Fruit fly (Drosophila melanogaster) whole organism, prepupa: ENCODE measurements around the gene CG12522.

Source experiments
- Blimp-1 ChIP-seq: fragments of 200-800 bp; sonication (Bioruptor generic); optimal IDR thresholded peaks from 3 replicates; lab custom pipeline; 2017; ENCODE audit warnings: missing biosample characterization, missing genetic modification characterization, mild to moderate bottlenecking, moderate library complexity, missing genetic modification reagents
- CG10631 ChIP-seq: fragments of 200-800 bp; sonication (Bioruptor generic); optimal IDR thresholded peaks from 2 replicates; lab custom pipeline; 2016; ENCODE audit warnings: missing biosample characterization, missing genetic modification characterization
- CG15336 ChIP-seq: fragments of 200-800 bp; sonication (Bioruptor generic); IDR thresholded peaks from 2 replicates; pipeline ENCODE4 v1.3.6; 2022; ENCODE audit warnings: missing biosample characterization, missing genetic modification characterization
- CG16779 ChIP-seq: fragments of 200-800 bp; sonication (Bioruptor generic); optimal IDR thresholded peaks from 3 replicates; lab custom pipeline; 2017; ENCODE audit warnings: missing biosample characterization, mild to moderate bottlenecking, missing genetic modification characterization
- CG6163 ChIP-seq: fragments of 200-800 bp; sonication (Bioruptor generic); IDR thresholded peaks from 3 replicates; pipeline ENCODE4 v1.3.6; 2022; ENCODE audit warnings: missing biosample characterization, missing genetic modification characterization
- CG6854 ChIP-seq: fragments of 200-800 bp; sonication (Bioruptor generic); optimal IDR thresholded peaks from 2 replicates; lab custom pipeline; 2017; ENCODE audit warnings: missing biosample characterization, mild to moderate bottlenecking, missing genetic modification characterization
- CG7368 ChIP-seq: fragments of 200-800 bp; sonication (Bioruptor generic); optimal IDR thresholded peaks from 3 replicates; lab custom pipeline; 2016; ENCODE audit warnings: missing biosample characterization, missing genetic modification characterization
- CG8632 ChIP-seq: fragments of 200-800 bp; sonication (Bioruptor generic); optimal IDR thresholded peaks from 3 replicates; lab custom pipeline; 2016; ENCODE audit warnings: missing biosample characterization, missing genetic modification characterization
- CG9139 ChIP-seq: fragments of 200-800 bp; sonication (Bioruptor generic); optimal IDR thresholded peaks from 3 replicates; lab custom pipeline; 2017; ENCODE audit warnings: missing biosample characterization, mild to moderate bottlenecking, missing genetic modification characterization
- Eip75B ChIP-seq: fragments of 200-800 bp; sonication (Bioruptor generic); optimal IDR thresholded peaks from 3 replicates; lab custom pipeline; 2016; ENCODE audit warnings: missing biosample characterization, missing genetic modification characterization
- Eip78C ChIP-seq: fragments of 200-800 bp; sonication (Bioruptor generic); peaks from one replicate; lab custom pipeline; 2016; ENCODE audit warnings: missing biosample characterization, missing genetic modification characterization
- Ets21C ChIP-seq: fragments of 200-800 bp; sonication (Bioruptor generic); optimal IDR thresholded peaks from 3 replicates; lab custom pipeline; 2016; ENCODE audit warnings: missing biosample characterization, missing genetic modification characterization
- Hr39 ChIP-seq: fragments of 200-800 bp; sonication (Bioruptor generic); optimal IDR thresholded peaks from 2 replicates; lab custom pipeline; 2016; ENCODE audit warnings: missing biosample characterization, missing genetic modification characterization
- Hr4 ChIP-seq: fragments of 200-800 bp; sonication (Bioruptor generic); optimal IDR thresholded peaks from 3 replicates; lab custom pipeline; 2016; ENCODE audit warnings: missing biosample characterization, missing genetic modification characterization
- Met ChIP-seq: fragments of 200-800 bp; sonication (Bioruptor generic); optimal IDR thresholded peaks from 3 replicates; lab custom pipeline; 2016; ENCODE audit warnings: missing biosample characterization, missing genetic modification characterization
- OdsH ChIP-seq: fragments of 200-800 bp; sonication (Bioruptor generic); optimal IDR thresholded peaks from 3 replicates; lab custom pipeline; 2016; ENCODE audit warnings: missing biosample characterization, missing genetic modification characterization
- Sox14 ChIP-seq: fragments of 200-800 bp; sonication (Bioruptor generic); optimal IDR thresholded peaks from 3 replicates; lab custom pipeline; 2016; ENCODE audit warnings: missing biosample characterization, missing genetic modification characterization
- Sox15 ChIP-seq: fragments of 200-800 bp; sonication (Bioruptor generic); optimal IDR thresholded peaks from 3 replicates; lab custom pipeline; 2016; ENCODE audit warnings: missing biosample characterization, missing genetic modification characterization
- acj6 ChIP-seq: fragments of 200-800 bp; sonication (Bioruptor generic); optimal IDR thresholded peaks from 3 replicates; lab custom pipeline; 2016; ENCODE audit warnings: missing biosample characterization, missing genetic modification characterization
- cyc ChIP-seq: fragments of 200-800 bp; sonication (Bioruptor generic); optimal IDR thresholded peaks from 3 replicates; lab custom pipeline; 2016; ENCODE audit warnings: missing biosample characterization, missing genetic modification characterization
- fd59A ChIP-seq: fragments of 200-800 bp; sonication (Bioruptor generic); optimal IDR thresholded peaks from 2 replicates; lab custom pipeline; 2017; ENCODE audit warnings: missing biosample characterization, mild to moderate bottlenecking, missing genetic modification characterization, missing genetic modification reagents
- fd85E ChIP-seq: fragments of 200-800 bp; sonication (Bioruptor generic); optimal IDR thresholded peaks from 3 replicates; lab custom pipeline; 2016; ENCODE audit warnings: missing biosample characterization, missing genetic modification characterization
- fkh ChIP-seq: fragments of 200-800 bp; sonication (Bioruptor generic); optimal IDR thresholded peaks from 3 replicates; lab custom pipeline; 2017; ENCODE audit warnings: missing biosample characterization, mild to moderate bottlenecking, missing genetic modification characterization, moderate library complexity
- net ChIP-seq: fragments of 200-800 bp; sonication (Bioruptor generic); optimal IDR thresholded peaks from 3 replicates; lab custom pipeline; 2016; ENCODE audit warnings: missing biosample characterization, missing genetic modification characterization
- ss ChIP-seq, 2 experiments: fragments of 200-800 bp; sonication (Bioruptor generic); optimal IDR thresholded peaks; 2 replicates in 1 of 2; 3 replicates in 1 of 2; lab custom pipeline; 2017 to 2018; ENCODE audit warnings: mild to moderate bottlenecking in 2 of 2, missing biosample characterization in 2 of 2, missing genetic modification characterization in 2 of 2, moderate library complexity in 1 of 2
- svp ChIP-seq: fragments of 200-800 bp; sonication (Bioruptor generic); peaks from one replicate; lab custom pipeline; 2016; ENCODE audit warnings: missing biosample characterization, missing genetic modification characterization
- vri ChIP-seq: fragments of 200-800 bp; sonication (Bioruptor generic); optimal IDR thresholded peaks from 3 replicates; lab custom pipeline; 2016; ENCODE audit warnings: missing biosample characterization, mild to moderate bottlenecking, missing genetic modification characterization

The CG12522 gene

DNA sequence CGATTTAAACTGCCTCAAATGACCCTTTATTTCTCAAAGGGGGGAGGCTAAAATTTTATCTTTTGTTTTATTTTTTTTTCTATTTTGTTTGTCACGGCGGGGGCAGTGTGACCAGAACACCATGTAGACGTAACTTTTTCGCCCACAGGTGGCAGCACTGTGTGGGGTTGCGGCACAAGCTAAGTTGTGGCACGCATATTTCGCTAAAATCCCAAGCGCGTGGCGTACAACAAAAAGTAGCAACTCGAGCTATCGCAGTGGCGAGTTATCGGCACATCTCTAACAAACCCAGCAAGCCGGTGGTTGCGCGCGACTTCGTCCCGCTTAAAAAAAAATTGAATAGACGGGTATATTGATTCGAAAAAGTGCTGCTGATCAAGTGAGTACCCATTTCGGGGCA is 15.1 kb downstream of the CG12522 start, which contains the start of the genes Ufd1 and NaPi-III (continued):
- no peak for TF ChIP-seq fd85E (GFP tag; lab: Kevin White, UChicago)

DNA sequence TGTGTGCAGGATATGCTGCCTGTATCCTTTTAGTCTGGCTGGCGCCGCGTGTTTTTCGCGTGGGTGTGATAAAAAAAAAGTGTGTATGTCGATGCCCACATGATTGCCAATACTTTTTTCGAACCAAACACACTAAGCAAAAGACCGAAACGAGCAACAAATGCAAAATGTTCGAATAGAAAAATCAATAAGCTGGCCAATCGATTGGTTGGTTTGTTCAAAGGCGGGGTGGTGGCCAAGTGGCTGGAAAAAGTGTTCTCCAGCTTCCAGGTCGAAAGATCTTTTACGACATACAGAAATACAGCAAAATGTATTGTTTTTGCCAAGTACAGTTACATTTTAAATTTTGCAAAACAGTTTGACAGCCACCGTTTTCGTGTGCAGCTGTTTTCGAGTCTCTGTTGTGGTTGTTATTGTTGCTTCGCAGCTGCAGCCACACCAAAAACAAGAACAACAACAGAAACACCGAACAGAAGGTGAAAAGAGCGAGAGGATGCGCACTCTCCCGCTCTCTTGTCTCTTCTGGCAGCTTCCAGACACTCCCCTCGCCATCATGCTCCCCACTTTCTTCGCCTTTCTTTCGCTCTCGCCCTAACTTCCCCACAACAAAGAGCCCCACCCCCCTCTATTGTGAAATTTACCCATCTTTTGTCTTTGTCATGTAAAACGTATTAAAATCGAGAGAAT is 15.7 kb downstream of the CG12522 start:
- no peak for TF ChIP-seq net (GFP tag; lab: Kevin White, UChicago)
- TF ChIP-seq CG15336 (GFP tag; lab: Robert Waterston, UW) = 0 out of 2 replicates have a peak, but pooled peaks have one; percentile 8
- TF ChIP-seq Sox14 (GFP tag; lab: Kevin White, UChicago) = peak; percentile 88
- peak; percentile 39; the same call in 1 of the 3 replicates for TF ChIP-seq CG6163 (GFP tag; lab: Robert Waterston, UW)
- peak; percentile 16 for TF ChIP-seq CG6854
- TF ChIP-seq fd59A = no peak
- peak; percentile 84 for TF ChIP-seq svp
- TF ChIP-seq ss (GFP tag; optimal IDR thresholded peaks at IDR 0.05; lab: Kevin White, UChicago) = peak; percentile 16 to 20
- TF ChIP-seq, all 60 proteins: peak for 6

DNA sequence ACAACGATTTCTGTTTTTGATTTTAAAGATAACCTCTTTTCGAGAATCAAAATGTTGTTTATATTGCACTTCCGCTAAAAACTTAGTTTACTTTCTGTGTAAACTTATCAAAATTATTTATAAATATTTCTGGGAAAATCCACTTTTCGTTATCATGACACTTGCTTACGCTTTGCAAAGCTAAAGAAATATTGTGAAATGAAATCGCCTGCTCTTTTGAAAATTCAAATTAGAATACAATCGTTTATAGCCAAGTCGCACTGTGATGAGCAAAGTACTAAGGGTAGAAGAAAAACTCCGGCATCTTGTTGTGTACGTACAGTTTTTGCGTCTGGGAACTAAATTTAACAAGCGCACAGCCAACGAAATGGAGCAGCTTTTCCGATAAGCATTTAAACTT is 16.4 kb downstream of the CG12522 start:
- no peak for TF ChIP-seq CG16779 (tag; lab: Kevin White, UChicago)
- peak; percentile 15 for TF ChIP-seq Met (GFP tag; lab: Kevin White, UChicago)
- TF ChIP-seq Eip78C = peak; percentile 77
- peak; percentile 43 for TF ChIP-seq Hr4 (GFP tag; lab: Kevin White, UChicago)
- TF ChIP-seq, all 60 proteins: peak for 3

DNA sequence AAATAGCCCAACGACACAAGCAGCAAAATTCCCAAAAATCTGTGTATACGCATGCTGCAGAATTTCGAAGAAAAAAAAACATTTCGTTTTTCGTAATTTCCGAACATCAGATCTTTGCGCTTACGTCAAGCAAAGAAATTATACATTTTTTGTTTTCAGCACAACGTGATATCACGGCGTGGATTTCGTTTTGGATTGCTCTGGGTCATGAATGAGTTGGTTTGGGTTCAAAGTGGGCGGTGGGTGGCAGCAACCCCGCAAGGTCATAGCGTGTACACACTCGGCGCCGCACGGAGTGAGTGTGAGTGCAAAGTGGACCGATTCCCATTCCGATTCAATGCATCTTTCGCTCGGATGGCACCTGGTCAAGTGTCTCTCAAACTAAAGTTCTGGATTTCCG is 16.8 kb downstream of the CG12522 start:
- TF ChIP-seq CG9139 (GFP tag; lab: Kevin White, UChicago) (no peak), svp (peak; percentile 88)

DNA sequence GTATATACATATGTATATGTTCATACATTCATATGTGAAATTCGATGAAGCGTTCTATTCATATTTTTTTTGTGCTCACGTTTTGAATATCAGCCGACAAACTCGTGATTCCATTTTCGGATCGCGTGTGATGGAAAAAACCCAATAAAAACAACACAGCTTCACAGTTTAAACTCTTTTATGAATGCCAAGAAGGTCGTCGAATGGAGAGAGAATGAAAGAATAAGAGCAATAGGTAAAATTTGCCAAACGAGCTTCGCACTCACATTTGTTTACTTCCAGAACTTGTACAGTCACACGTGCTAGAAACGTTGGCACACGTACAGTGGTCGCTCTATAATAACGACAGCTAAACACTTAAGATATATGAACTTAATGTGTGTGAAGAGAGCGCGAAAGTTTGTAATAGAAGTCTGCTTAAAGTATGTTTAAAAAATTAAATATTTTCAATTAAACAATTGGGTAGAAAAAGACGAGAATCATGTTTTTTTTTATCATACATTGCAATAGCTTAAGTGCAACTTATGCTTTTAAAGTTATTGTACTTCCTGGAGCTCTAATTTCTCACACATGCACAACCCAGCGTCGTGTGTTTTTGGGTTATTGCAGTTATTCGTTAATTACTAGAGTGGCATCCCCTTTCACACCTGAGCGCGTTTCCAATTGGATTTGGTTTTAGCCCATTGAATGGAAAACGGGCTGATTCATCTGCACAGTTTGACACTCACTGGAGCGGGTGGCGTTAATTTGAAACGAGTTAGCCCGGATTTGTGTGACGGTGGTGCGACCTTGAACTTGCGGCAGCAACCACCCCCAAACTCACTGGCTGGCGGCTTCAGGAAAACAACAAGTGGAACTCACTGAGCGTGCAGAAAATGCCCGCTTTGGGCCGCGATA is 17.8 kb downstream of the CG12522 start:
- no peak for TF ChIP-seq fd85E (GFP tag; lab: Kevin White, UChicago)
- TF ChIP-seq fkh = peak; percentile 8
- TF ChIP-seq CG8632 = no peak
- no peak for TF ChIP-seq acj6 (GFP tag; lab: Kevin White, UChicago)
- TF ChIP-seq CG16779 (tag; lab: Kevin White, UChicago) = no peak

DNA sequence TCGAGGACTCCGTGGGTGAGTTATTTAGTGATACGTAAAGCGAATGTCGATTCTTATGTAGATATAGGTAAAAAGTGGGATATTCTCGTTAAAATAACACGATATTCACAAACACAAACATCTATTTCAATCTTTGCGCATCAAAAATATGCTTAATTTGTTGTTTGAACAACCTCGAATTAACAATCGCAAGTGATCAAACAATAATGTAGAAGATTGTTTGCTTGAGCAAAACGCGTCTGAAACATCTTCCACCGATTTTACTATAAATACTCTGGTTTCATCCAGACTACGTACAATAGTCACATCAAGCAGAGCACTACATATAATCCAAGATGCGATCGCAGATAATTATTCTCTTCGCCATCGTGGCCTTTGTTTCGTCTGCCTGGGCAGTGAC is 22.5 kb downstream of the CG12522 start, which contains the start of gene nol:
Gene nol (plus strand): TSS at position 301 of the 400 bp plus-strand sequence.
- TF ChIP-seq CG10631 (GFP tag; lab: Kevin White, UChicago) = no peak
- no peak for TF ChIP-seq svp
- TF ChIP-seq Blimp-1 (GFP tag; lab: Kevin White, UChicago) = no peak
- TF ChIP-seq cyc (GFP tag; lab: Kevin White, UChicago) = no peak
- TF ChIP-seq Hr39 = no peak
- TF ChIP-seq CG7368 = no peak
- no peak for TF ChIP-seq CG6163 (GFP tag; lab: Robert Waterston, UW)
- no peak for TF ChIP-seq Met (GFP tag; lab: Kevin White, UChicago)
- no peak for TF ChIP-seq Eip75B (GFP tag; lab: Kevin White, UChicago)
- no peak for TF ChIP-seq vri (GFP tag; lab: Kevin White, UChicago)
- TF ChIP-seq OdsH (GFP tag; lab: Kevin White, UChicago) = no peak
- no peak for TF ChIP-seq Sox15 (GFP tag; lab: Kevin White, UChicago)
- TF ChIP-seq fd59A = no peak
- no peak for TF ChIP-seq acj6 (GFP tag; lab: Kevin White, UChicago)
- no peak for TF ChIP-seq Ets21C
